Worm (Caenorhabditis elegans) whole organism, L3 larva: ENCODE results near the gene C08F11.1.

Experiments
- ZK546.5 ChIP-seq: sonication (generic microtip); optimal IDR thresholded peaks from 2 replicates; lab custom pipeline; 2017; ENCODE audit warnings: missing biosample characterization, missing genetic modification characterization
- egl-27 ChIP-seq: sonication (generic microtip); optimal IDR thresholded peaks from 4 replicates; lab custom pipeline; 2017; ENCODE audit warnings: missing biosample characterization, missing genetic modification reagents, missing genetic modification characterization
- fkh-2 ChIP-seq: fragments of 150-350 bp; optimal IDR thresholded peaks from 2 replicates; lab custom pipeline; 2014; ENCODE audit warnings: missing biosample characterization, missing genetic modification reagents, missing genetic modification characterization
- nhr-12 ChIP-seq: fragments of 150-350 bp; optimal IDR thresholded peaks from 2 replicates; lab custom pipeline; 2014; ENCODE audit warnings: missing biosample characterization, missing genetic modification characterization
- nhr-23 ChIP-seq: fragments of 150-350 bp; optimal IDR thresholded peaks from 2 replicates; lab custom pipeline; 2014; ENCODE audit warnings: missing biosample characterization, missing genetic modification reagents, missing genetic modification characterization
- nhr-237 ChIP-seq: fragments of 150-350 bp; optimal IDR thresholded peaks from 2 replicates; lab custom pipeline; 2014; ENCODE audit warnings: missing biosample characterization, missing genetic modification characterization
- nhr-28 ChIP-seq: fragments of 150-350 bp; optimal IDR thresholded peaks from 2 replicates; lab custom pipeline; 2014; ENCODE audit warnings: missing biosample characterization, missing genetic modification characterization
- nhr-67 ChIP-seq: fragments of 150-350 bp; optimal IDR thresholded peaks from 2 replicates; lab custom pipeline; 2014; ENCODE audit warnings: missing biosample characterization, missing genetic modification characterization
- nhr-77 ChIP-seq: fragments of 150-350 bp; optimal IDR thresholded peaks from 2 replicates; lab custom pipeline; 2014; ENCODE audit warnings: missing biosample characterization, missing genetic modification characterization
- pha-4 ChIP-seq: fragments of 150-350 bp; optimal IDR thresholded peaks from 2 replicates; lab custom pipeline; 2014; ENCODE audit warnings: missing biosample characterization, missing genetic modification reagents, missing genetic modification characterization
- pqm-1 ChIP-seq: fragments of 150-350 bp; optimal IDR thresholded peaks from 2 replicates; lab custom pipeline; 2017; ENCODE audit warnings: missing biosample characterization, missing genetic modification characterization, inconsistent platforms
- skn-1 ChIP-seq: fragments of 150-350 bp; optimal IDR thresholded peaks from 2 replicates; lab custom pipeline; 2014; ENCODE audit warnings: missing biosample characterization, missing genetic modification characterization
- zag-1 ChIP-seq: fragments of 150-350 bp; optimal IDR thresholded peaks from 2 replicates; lab custom pipeline; 2014; ENCODE audit warnings: missing biosample characterization, missing genetic modification characterization
- ztf-4 ChIP-seq: fragments of 150-350 bp; optimal IDR thresholded peaks from 2 replicates; lab custom pipeline; 2014; ENCODE audit warnings: missing biosample characterization, missing genetic modification characterization

ce11 chrIV:13593351-13593750 lies 30.3 kb upstream of the C08F11.1 start, which contains the start of gene Y45F10B.3:
- TF ChIP-seq nhr-28 (no peak), nhr-23 (tag; lab: Kevin White, UChicago) (no peak), fkh-2 (tag; lab: Kevin White, UChicago) (no peak), nhr-67 (tag; lab: Kevin White, UChicago) (no peak), ztf-4 (tag; lab: Kevin White, UChicago) (no peak), egl-27 (tag; lab: Kevin White, UChicago) (no peak), pha-4 (tag; lab: Kevin White, UChicago) (no peak), nhr-12 (tag; lab: Kevin White, UChicago) (no peak), skn-1 (tag; lab: Kevin White, UChicago) (no peak), pqm-1 (no peak), ZK546.5 (tag; lab: Kevin White, UChicago) (no peak), zag-1 (tag; lab: Kevin White, UChicago) (no peak), nhr-77 (tag; lab: Kevin White, UChicago) (no peak), nhr-237 (tag; lab: Kevin White, UChicago) (no peak)
